Worm (Caenorhabditis elegans) whole organism, mixed stage, embryonic: ENCODE measurements around the gene E02C12.8.
"Not testable (repeated sequence)": the region's sequence is repeated elsewhere in the genome, so short reads cannot be mapped to it uniquely, and the experiment has no call there.

Experiments used
- M03D4.4 ChIP-seq: sonication (generic microtip); optimal IDR thresholded peaks from 2 replicates; lab custom pipeline; 2017; ENCODE audit warnings: mild to moderate bottlenecking, missing genetic modification characterization, missing compliant biosample characterization
- bed-3 ChIP-seq: fragments of 200-800 bp; sonication (Bioruptor generic); optimal IDR thresholded peaks from 3 replicates; lab custom pipeline; 2018; ENCODE audit warnings: mild to moderate bottlenecking, missing genetic modification characterization, moderate library complexity, missing compliant biosample characterization
- blmp-1 ChIP-seq: fragments of 150-350 bp; optimal IDR thresholded peaks from 2 replicates; lab custom pipeline; 2014; ENCODE audit warnings: missing biosample characterization, missing genetic modification characterization
- ceh-39 ChIP-seq: fragments of 150-350 bp; optimal IDR thresholded peaks from 2 replicates; lab custom pipeline; 2014; ENCODE audit warnings: missing biosample characterization, missing genetic modification characterization
- ceh-43 ChIP-seq: fragments of 200-800 bp; sonication (Bioruptor generic); optimal IDR thresholded peaks from 2 replicates; lab custom pipeline; 2018; ENCODE audit warnings: mild to moderate bottlenecking, missing genetic modification characterization, moderate library complexity, missing compliant biosample characterization
- ceh-83 ChIP-seq: fragments of 200-800 bp; sonication (Bioruptor generic); optimal IDR thresholded peaks from 2 replicates; lab custom pipeline; 2018; ENCODE audit warnings: mild to moderate bottlenecking, missing genetic modification characterization, missing compliant biosample characterization
- ces-1 ChIP-seq: fragments of 150-350 bp; optimal IDR thresholded peaks from 2 replicates; lab custom pipeline; 2014; ENCODE audit warnings: missing biosample characterization, missing genetic modification reagents, missing genetic modification characterization
- cnd-1 ChIP-seq: fragments of 200-800 bp; sonication (Bioruptor generic); optimal IDR thresholded peaks from 2 replicates; lab custom pipeline; 2018; ENCODE audit warnings: mild to moderate bottlenecking, missing genetic modification characterization, missing compliant biosample characterization
- drap-1 ChIP-seq: fragments of 200-800 bp; sonication (Bioruptor generic); optimal IDR thresholded peaks from 3 replicates; lab custom pipeline; 2018; ENCODE audit warnings: mild to moderate bottlenecking, missing genetic modification characterization, missing compliant biosample characterization
- elt-1 ChIP-seq: sonication (generic microtip); optimal IDR thresholded peaks from 2 replicates; lab custom pipeline; 2017; ENCODE audit warnings: missing genetic modification characterization, mild to moderate bottlenecking, missing compliant biosample characterization, antibody characterized with exemption, moderate library complexity, borderline replicate concordance; ENCODE audit not compliant: insufficient read depth
- ham-2 ChIP-seq: fragments of 200-800 bp; sonication (Bioruptor generic); optimal IDR thresholded peaks from 2 replicates; lab custom pipeline; 2018; ENCODE audit warnings: mild to moderate bottlenecking, missing genetic modification characterization, missing compliant biosample characterization
- hlh-1 ChIP-seq: fragments of 150-350 bp; optimal IDR thresholded peaks from 2 replicates; lab custom pipeline; 2014; ENCODE audit warnings: missing biosample characterization, missing genetic modification reagents, missing genetic modification characterization
- lin-13 ChIP-seq: fragments of 150-350 bp; optimal IDR thresholded peaks from 2 replicates; lab custom pipeline; 2014; ENCODE audit warnings: missing biosample characterization, missing genetic modification characterization
- lsy-2 ChIP-seq: fragments of 150-350 bp; optimal IDR thresholded peaks from 2 replicates; lab custom pipeline; 2014; ENCODE audit warnings: missing biosample characterization, missing genetic modification characterization
- mab-5 ChIP-seq: fragments of 150-350 bp; optimal IDR thresholded peaks from 2 replicates; lab custom pipeline; 2014; ENCODE audit warnings: missing biosample characterization, missing genetic modification characterization
- mls-2 ChIP-seq: sonication (generic microtip); optimal IDR thresholded peaks from 2 replicates; lab custom pipeline; 2016; ENCODE audit warnings: mild to moderate bottlenecking, missing genetic modification characterization, moderate library complexity, missing compliant biosample characterization
- nhr-12 ChIP-seq: fragments of 150-350 bp; optimal IDR thresholded peaks from 2 replicates; lab custom pipeline; 2014; ENCODE audit warnings: missing biosample characterization, missing genetic modification characterization
- nhr-2 ChIP-seq: fragments of 150-350 bp; optimal IDR thresholded peaks from 2 replicates; lab custom pipeline; 2014; ENCODE audit warnings: missing biosample characterization, missing genetic modification characterization
- nhr-237 ChIP-seq: fragments of 150-350 bp; optimal IDR thresholded peaks from 2 replicates; lab custom pipeline; 2014; ENCODE audit warnings: missing biosample characterization, missing genetic modification characterization
- nhr-28 ChIP-seq: fragments of 150-350 bp; optimal IDR thresholded peaks from 2 replicates; lab custom pipeline; 2014; ENCODE audit warnings: missing biosample characterization, missing genetic modification characterization
- nhr-76 ChIP-seq: sonication (generic microtip); optimal IDR thresholded peaks from 2 replicates; lab custom pipeline; 2017; ENCODE audit warnings: missing biosample characterization, missing genetic modification characterization
- pha-4 ChIP-seq: fragments of 150-350 bp; optimal IDR thresholded peaks from 2 replicates; lab custom pipeline; 2018; ENCODE audit warnings: missing biosample characterization, missing genetic modification reagents, missing genetic modification characterization
- sem-2 ChIP-seq: fragments of 200-800 bp; sonication (Bioruptor generic); optimal IDR thresholded peaks from 2 replicates; lab custom pipeline; 2018; ENCODE audit warnings: mild to moderate bottlenecking, missing genetic modification characterization, missing compliant biosample characterization
- snpc-4 ChIP-seq: fragments of 150-350 bp; optimal IDR thresholded peaks from 2 replicates; lab custom pipeline; 2014; ENCODE audit warnings: missing biosample characterization, missing genetic modification characterization
- sptf-1 ChIP-seq: sonication (generic microtip); optimal IDR thresholded peaks from 2 replicates; lab custom pipeline; 2017; ENCODE audit warnings: mild to moderate bottlenecking, missing genetic modification characterization, moderate library complexity, missing compliant biosample characterization
- tbx-8 ChIP-seq: fragments of 200-800 bp; sonication (Bioruptor generic); optimal IDR thresholded peaks from 2 replicates; lab custom pipeline; 2018; ENCODE audit warnings: mild to moderate bottlenecking, missing genetic modification characterization, moderate library complexity, missing compliant biosample characterization
- unc-120 ChIP-seq: sonication (generic microtip); optimal IDR thresholded peaks from 2 replicates; lab custom pipeline; 2017; ENCODE audit warnings: missing genetic modification characterization, missing compliant biosample characterization; ENCODE audit not compliant: poor library complexity, severe bottlenecking
- unc-39 ChIP-seq: fragments of 150-350 bp; optimal IDR thresholded peaks from 2 replicates; lab custom pipeline; 2014; ENCODE audit warnings: missing biosample characterization, missing genetic modification characterization
- unc-62 ChIP-seq: fragments of 150-350 bp; optimal IDR thresholded peaks from 2 replicates; lab custom pipeline; 2014; ENCODE audit warnings: missing biosample characterization, missing genetic modification reagents, missing genetic modification characterization
- zip-8 ChIP-seq: fragments of 150-350 bp; optimal IDR thresholded peaks from 2 replicates; lab custom pipeline; 2014; ENCODE audit warnings: missing biosample characterization, missing genetic modification characterization
- ztf-11 ChIP-seq: fragments of 150-350 bp; optimal IDR thresholded peaks from 2 replicates; lab custom pipeline; 2014; ENCODE audit warnings: missing biosample characterization, missing genetic modification characterization

Gene E02C12.8

ce11 chrV:9381846-9382363 lies 8.5 kb upstream of the E02C12.8 start, which contains the start of gene E02C12.12:
E02C12.12 (minus strand) TSS chrV:9382313.
- TF ChIP-seq drap-1 = no peak
- TF ChIP-seq nhr-2 (tag; lab: Kevin White, UChicago) = peak; percentile 51

ce11 chrV:9379808-9380207 lies 6.4 kb upstream of the E02C12.8 start, which contains the start of gene E02C12.11:
E02C12.11 (minus strand) TSS chrV:9379908.
- not testable (repeated sequence) for TF ChIP-seq lin-13, mls-2, sptf-1 (tag; lab: Kevin White, UChicago)
- TF ChIP-seq, all 35 proteins: peak for 0; not testable (repeated sequence) for 35

- no peak for TF ChIP-seq ces-1 (GFP tag; lab: Kevin White, UChicago)
- TF ChIP-seq sem-2 (GFP tag; lab: Kevin White, UChicago) = no peak
- TF ChIP-seq unc-120 = no peak
- no peak for TF ChIP-seq ceh-39
- TF ChIP-seq pha-4 (tag; lab: Kevin White, UChicago) = no peak
- no peak for TF ChIP-seq tbx-8 (GFP tag; lab: Kevin White, UChicago)
- TF ChIP-seq lsy-2 (tag; lab: Kevin White, UChicago) = no peak
- no peak for TF ChIP-seq ham-2 (GFP tag; lab: Kevin White, UChicago)
- TF ChIP-seq hlh-1 (tag; lab: Kevin White, UChicago) = no peak
- TF ChIP-seq ceh-83 (GFP tag; lab: Kevin White, UChicago) = no peak
- no peak for TF ChIP-seq unc-62 (GFP tag; lab: Kevin White, UChicago)
- no peak for TF ChIP-seq nhr-76
Observed at ce11 chrV:9378335-9378734, 4.9 kb upstream of the E02C12.8 start, which contains the start of gene E02C12.10. E02C12.10 (minus strand) TSS chrV:9378409.

ce11 chrV:9376417-9376816 lies 3.0 kb upstream of the E02C12.8 start, which contains the start of gene E02C12.19:
E02C12.19 (minus strand) TSS chrV:9376517.
- TF ChIP-seq nhr-2 (tag; lab: Kevin White, UChicago) (no peak), unc-120 (no peak), pha-4 (tag; lab: Kevin White, UChicago) (no peak), nhr-12 (no peak), snpc-4 (no peak), elt-1 (no peak), ham-2 (GFP tag; lab: Kevin White, UChicago) (no peak), cnd-1 (tag; lab: Kevin White, UChicago) (no peak), zip-8 (no peak), ztf-11 (tag; lab: Kevin White, UChicago) (no peak), drap-1 (no peak), ceh-83 (GFP tag; lab: Kevin White, UChicago) (no peak), nhr-237 (tag; lab: Kevin White, UChicago) (no peak), tbx-8 (GFP tag; lab: Kevin White, UChicago) (no peak), bed-3 (GFP tag; lab: Kevin White, UChicago) (no peak)

ce11 chrV:9375378-9375777 lies 2.0 kb upstream of the E02C12.8 start, which contains the start of gene E02C12.9:
E02C12.9 (minus strand) TSS chrV:9375478.
- TF ChIP-seq ceh-39 = no peak
- no peak for TF ChIP-seq pha-4 (tag; lab: Kevin White, UChicago)
- TF ChIP-seq ceh-43 (GFP tag; lab: Kevin White, UChicago) = no peak
- no peak for TF ChIP-seq snpc-4
- TF ChIP-seq M03D4.4 (tag; lab: Kevin White, UChicago) = no peak
- TF ChIP-seq unc-120 = no peak
- TF ChIP-seq lin-13 (tag; lab: Kevin White, UChicago) = no peak
- TF ChIP-seq nhr-12 = no peak
- TF ChIP-seq drap-1 = no peak
- no peak for TF ChIP-seq unc-39 (tag; lab: Kevin White, UChicago)
- no peak for TF ChIP-seq mab-5 (tag; lab: Kevin White, UChicago)
- TF ChIP-seq blmp-1 (tag; lab: Kevin White, UChicago) = no peak
- TF ChIP-seq mls-2 (tag; lab: Kevin White, UChicago) = no peak

ce11 chrV:9370986-9371385 lies 2.4 kb downstream of the E02C12.8 start, which contains the start of gene E02C12.6:
E02C12.6 (minus strand) TSS chrV:9371086.
- TF ChIP-seq nhr-28 (tag; lab: Kevin White, UChicago) (no peak), lin-13 (tag; lab: Kevin White, UChicago) (no peak), lsy-2 (tag; lab: Kevin White, UChicago) (no peak), zip-8 (no peak)
